Fruit fly (Drosophila melanogaster): Measurements from ENCODE around the gene AsnS.

Gene AsnS

DNA sequence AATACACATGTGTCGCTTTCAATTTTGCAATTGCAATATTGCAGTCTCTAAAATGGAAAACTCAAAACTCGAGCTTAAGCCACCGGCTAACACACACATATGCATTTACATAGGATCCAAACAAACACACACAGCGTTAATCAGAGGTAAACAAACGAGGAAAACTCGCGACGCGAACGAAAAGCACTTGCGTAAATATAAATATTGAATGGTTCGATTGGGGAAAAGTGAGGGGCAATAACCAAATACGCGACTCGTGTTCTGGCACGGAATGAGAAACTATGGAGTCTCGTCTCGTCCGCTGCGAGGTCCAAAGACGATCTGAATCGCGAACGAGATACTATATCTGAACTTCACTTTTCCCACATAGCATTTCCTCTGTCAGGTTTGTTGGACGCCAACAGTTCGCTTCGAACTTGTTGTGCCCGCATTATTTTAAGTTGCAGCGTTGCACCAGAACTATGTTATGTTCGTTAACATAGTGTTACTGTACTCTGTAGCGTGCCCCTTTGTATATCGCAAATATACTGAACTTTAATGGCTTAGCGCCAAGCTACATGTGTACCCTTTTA, 42.0 kb upstream of the AsnS start, which contains the start of gene ko (continued):
- peak; percentile 60 for TF ChIP-seq CG15696 (tag; optimal IDR thresholded peaks at IDR 0.05)
- TF ChIP-seq Poxn (GFP tag; IDR thresholded peaks at IDR 0.05) = no peak
- TF ChIP-seq Awh (GFP tag; IDR thresholded peaks at IDR 0.05) = peak; percentile 42; the same call in 1 of the 2 replicates
- TF ChIP-seq CG4404 (GFP tag; IDR thresholded peaks at IDR 0.05) = no peak
- TF ChIP-seq so (GFP tag; IDR thresholded peaks at IDR 0.05) = 0 out of 3 replicates have a peak, but pooled peaks have one; percentile 44
- no peak for TF ChIP-seq Rfx (GFP tag; IDR thresholded peaks at IDR 0.05)
- TF ChIP-seq Blimp-1 (GFP tag; optimal IDR thresholded peaks at IDR 0.05) = peak; percentile 65
- no peak for TF ChIP-seq fd102C (GFP tag; optimal IDR thresholded peaks at IDR 0.05)
- peak; percentile 52 for TF ChIP-seq Dp (GFP tag; optimal IDR thresholded peaks at IDR 0.05)
- peak; percentile 14 for TF ChIP-seq Kr (GFP tag; optimal IDR thresholded peaks at IDR 0.05)
- TF ChIP-seq oc (tag; optimal IDR thresholded peaks at IDR 0.05) = peak; percentile 35
- no peak for TF ChIP-seq Sox100B (GFP tag; optimal IDR thresholded peaks at IDR 0.05)
- peak; percentile 24 for TF ChIP-seq CG10654 (GFP tag; optimal IDR thresholded peaks at IDR 0.05)
- TF ChIP-seq CG11723 (GFP tag; optimal IDR thresholded peaks at IDR 0.05) = peak; percentile 71
- peak; percentile 23 for TF ChIP-seq CG7556 (GFP tag; optimal IDR thresholded peaks at IDR 0.05)
- peak; percentile 25 for TF ChIP-seq CG15479 (GFP tag; optimal IDR thresholded peaks at IDR 0.05)
- no peak for TF ChIP-seq trh (GFP tag; optimal IDR thresholded peaks at IDR 0.05)
- TF ChIP-seq lola (GFP tag; optimal IDR thresholded peaks at IDR 0.05) = no peak
- no peak for TF ChIP-seq ssp (GFP tag; IDR thresholded peaks at IDR 0.05)
- TF ChIP-seq CG16863 (GFP tag; optimal IDR thresholded peaks at IDR 0.05) = peak; percentile 35
- no peak for TF ChIP-seq zfh2 (GFP tag; optimal IDR thresholded peaks at IDR 0.05)
- no peak for TF ChIP-seq Vsx1 (GFP tag; optimal IDR thresholded peaks at IDR 0.05)
- TF ChIP-seq emc (GFP tag; optimal IDR thresholded peaks at IDR 0.05) = peak; percentile 4
- TF ChIP-seq cas (GFP tag; IDR thresholded peaks at IDR 0.05) = no peak
- TF ChIP-seq sob (GFP tag; IDR thresholded peaks at IDR 0.05) = peak; percentile 29; the same call in 1 of the 2 replicates
- TF ChIP-seq Ada2b (GFP tag; IDR thresholded peaks at IDR 0.05) = no peak
- TF ChIP-seq phol (tag; optimal IDR thresholded peaks at IDR 0.05) = no peak
- peak; percentile 26 for TF ChIP-seq Fer3 (tag; optimal IDR thresholded peaks at IDR 0.05)
- peak; percentile 55 for TF ChIP-seq nau (GFP tag; optimal IDR thresholded peaks at IDR 0.05)
- no peak for TF ChIP-seq gem (tag; optimal IDR thresholded peaks at IDR 0.05)
- TF ChIP-seq CG30431 (GFP tag; optimal IDR thresholded peaks at IDR 0.05) = no peak
- peak; percentile 7 for TF ChIP-seq CG8281 (tag; optimal IDR thresholded peaks at IDR 0.05)
- TF ChIP-seq CG2875 (GFP tag; optimal IDR thresholded peaks at IDR 0.05) = peak; percentile 76
- no peak for TF ChIP-seq CG6175 (GFP tag; IDR thresholded peaks at IDR 0.05)
- no peak for TF ChIP-seq Bdp1 (GFP tag; optimal IDR thresholded peaks at IDR 0.05)
- peak; percentile 47; the same call in 1 of the 2 replicates for TF ChIP-seq sim (GFP tag; IDR thresholded peaks at IDR 0.05)
- no peak for TF ChIP-seq lov (optimal IDR thresholded peaks at IDR 0.05)
- TF ChIP-seq lov (GFP tag; IDR thresholded peaks at IDR 0.05) = peak; percentile 43; the same call in 1 of the 3 replicates
- no peak for TF ChIP-seq Trl (optimal IDR thresholded peaks at IDR 0.05)
- peak; percentile 19 for TF ChIP-seq Trl (GFP tag; optimal IDR thresholded peaks at IDR 0.05)
- TF ChIP-seq inv (GFP tag; IDR thresholded peaks at IDR 0.05; ENCODE audit: partially characterized antibody) = no peak
- peak; percentile 30 for TF ChIP-seq CG31365 (tag; optimal IDR thresholded peaks at IDR 0.05)
- peak; percentile 42; the same call in 1 of the 2 replicates for TF ChIP-seq ara (GFP tag; IDR thresholded peaks at IDR 0.05)
- peak; percentile 12 for TF ChIP-seq CG14710 (tag; optimal IDR thresholded peaks at IDR 0.05)
- peak; percentile 58 for TF ChIP-seq CG17359 (tag; optimal IDR thresholded peaks at IDR 0.05)
- TF ChIP-seq CG8944 (GFP tag; optimal IDR thresholded peaks at IDR 0.05) = peak; percentile 4
- TF ChIP-seq fru (optimal IDR thresholded peaks at IDR 0.05) = no peak
- no peak for TF ChIP-seq ap (GFP tag; IDR thresholded peaks at IDR 0.05)
- no peak for TF ChIP-seq E2f1 (GFP tag; IDR thresholded peaks at IDR 0.05)
- TF ChIP-seq Xrp1 (GFP tag; IDR thresholded peaks at IDR 0.05) = peak; percentile 67
- TF ChIP-seq stc (GFP tag; IDR thresholded peaks at IDR 0.05) = peak; percentile 66; the same call in 1 of the 2 replicates
